Worm (Caenorhabditis elegans): ENCODE data around the gene T14B4.5.

DNA sequence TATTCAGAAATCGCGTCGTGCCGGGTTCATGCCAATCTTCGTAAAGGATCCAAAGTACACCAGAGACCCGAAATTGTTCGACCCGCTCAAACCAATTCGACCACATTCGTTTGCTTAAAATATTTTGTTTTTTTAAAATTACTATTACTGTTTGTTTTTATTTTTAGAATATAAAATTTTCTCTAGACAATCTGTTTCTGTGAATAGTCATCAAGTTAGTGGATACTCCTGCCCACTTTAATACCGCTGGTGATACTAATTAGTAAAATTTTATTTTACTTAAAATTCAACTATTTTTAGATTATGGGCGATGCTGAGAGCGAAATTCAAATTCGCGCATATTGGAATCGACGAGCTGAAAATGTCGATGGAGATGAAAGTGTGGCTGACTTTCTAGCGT is 19.9 kb downstream of the T14B4.5 start, which contains the start of gene T14B4.1:
- TF ChIP-seq spr-3 (GFP tag; optimal IDR thresholded peaks at IDR 0.05) (no peak), ZK546.5 (tag; optimal IDR thresholded peaks at IDR 0.05) (no peak), dmd-6 (GFP tag; IDR thresholded peaks at IDR 0.05) (no peak), rbr-2 (tag; optimal IDR thresholded peaks at IDR 0.05) (no peak), zip-11 (GFP tag; IDR thresholded peaks at IDR 0.05) (no peak), lin-15B (tag; optimal IDR thresholded peaks at IDR 0.05) (no peak), daf-12 (tag; optimal IDR thresholded peaks at IDR 0.05) (no peak), unc-39 (tag; optimal IDR thresholded peaks at IDR 0.05) (no peak), fkh-10 (GFP tag; optimal IDR thresholded peaks at IDR 0.05) (no peak), ztf-11 (tag; optimal IDR thresholded peaks at IDR 0.05) (no peak), Y48G9A.11 (GFP tag; IDR thresholded peaks at IDR 0.05) (no peak), lin-39 (tag; optimal IDR thresholded peaks at IDR 0.05) (no peak), dpl-1 (GFP tag; optimal IDR thresholded peaks at IDR 0.05) (no peak)
